Worm (Caenorhabditis elegans): ENCODE results near the gene Y43F8B.12.

The Y43F8B.12 gene

ce11 chrV:19502579-19503151 lies 34.5 kb downstream of the Y43F8B.12 start, which contains the start of gene Y43F8B.3:
TSS of gene Y43F8B.3 (plus strand) at chrV:19503101.
- TF ChIP-seq unc-62 (GFP tag; optimal IDR thresholded peaks at IDR 0.05): no peak

ce11 chrV:19509061-19509460 lies 40.9 kb downstream of the Y43F8B.12 start:
- no peak for TF ChIP-seq unc-62 (GFP tag; optimal IDR thresholded peaks at IDR 0.05)

- no peak for TF ChIP-seq unc-62 (GFP tag; optimal IDR thresholded peaks at IDR 0.05)
Measured at ce11 chrV:19510352-19510751, 42.2 kb downstream of the Y43F8B.12 start.

- TF ChIP-seq unc-62 (GFP tag; optimal IDR thresholded peaks at IDR 0.05): no peak
Measured at ce11 chrV:19510925-19511324, 42.7 kb downstream of the Y43F8B.12 start.

ce11 chrV:19512260-19512947 lies 44.2 kb downstream of the Y43F8B.12 start, which contains the start of gene Y43F8B.19:
TSS of gene Y43F8B.19 (minus strand) at chrV:19512310.
- TF ChIP-seq unc-62 (GFP tag; optimal IDR thresholded peaks at IDR 0.05): no peak

ce11 chrV:19513552-19513951 lies 45.4 kb downstream of the Y43F8B.12 start, which contains the start of gene phy-4:
TSS of gene phy-4 (minus strand) at chrV:19513652.
- no peak for TF ChIP-seq unc-62 (GFP tag; optimal IDR thresholded peaks at IDR 0.05)

- no peak for TF ChIP-seq unc-62 (GFP tag; optimal IDR thresholded peaks at IDR 0.05)
Measured at ce11 chrV:19518468-19519168, 50.4 kb downstream of the Y43F8B.12 start.
